Worm (Caenorhabditis elegans): ENCODE data around the gene etc-1.

etc-1 gene

DNA sequence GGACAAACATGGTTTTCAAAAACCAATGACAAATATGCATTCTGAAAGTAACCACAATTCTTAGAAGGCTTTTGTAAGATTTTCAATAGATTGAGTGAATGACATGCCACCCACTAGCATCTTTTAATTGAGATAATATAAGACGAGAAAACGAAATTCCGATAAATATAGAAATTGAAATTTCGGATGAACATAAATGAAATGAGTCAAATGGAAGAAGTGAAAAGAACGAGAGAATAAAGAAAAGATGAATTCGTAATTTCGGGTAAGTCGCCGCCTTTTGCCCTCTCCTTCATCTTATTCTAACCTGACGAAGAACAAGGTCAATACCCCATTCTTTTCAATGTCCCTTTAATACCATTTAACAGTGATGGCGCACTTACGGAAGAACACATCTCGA is 22.3 kb upstream of the etc-1 start:
- TF ChIP-seq W03F9.2 (tag; optimal IDR thresholded peaks at IDR 0.05) (no peak), him-1 (tag; optimal IDR thresholded peaks at IDR 0.05) (no peak), dao-5 (tag; optimal IDR thresholded peaks at IDR 0.05) (no peak)

DNA sequence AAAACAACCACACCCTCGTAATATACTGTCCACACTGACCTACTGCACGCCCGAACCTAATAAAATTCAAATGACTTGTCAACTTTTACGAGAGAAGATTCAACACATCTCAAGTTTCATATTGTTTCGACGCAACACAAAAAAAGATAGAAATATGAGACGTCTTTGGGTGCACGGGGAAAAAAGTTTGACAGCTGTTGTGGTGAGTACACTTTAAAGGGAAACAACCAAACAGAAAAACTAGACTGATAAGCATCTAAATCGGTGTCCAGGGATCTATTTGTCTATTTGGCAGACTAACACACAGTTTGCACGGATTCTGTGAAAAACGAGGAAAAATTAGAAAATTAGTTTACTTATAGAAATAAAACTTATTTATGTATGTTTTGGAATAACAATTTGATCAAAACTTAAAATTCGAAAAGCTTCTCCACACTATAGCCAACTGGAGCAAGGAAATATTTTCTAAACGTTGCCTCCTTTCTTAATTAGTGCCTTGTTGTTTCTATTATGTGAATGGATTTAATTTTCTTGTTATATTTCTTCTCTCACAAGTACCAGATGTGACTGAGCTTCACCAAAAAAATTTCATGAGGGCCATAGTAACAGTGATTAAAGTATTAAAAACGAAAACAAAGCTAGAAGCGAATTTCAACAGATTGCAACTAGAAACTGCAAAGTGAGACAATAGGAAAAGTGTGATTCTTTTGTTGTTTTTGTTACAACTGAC is 20.8 kb upstream of the etc-1 start:
- TF ChIP-seq W03F9.2 (tag; optimal IDR thresholded peaks at IDR 0.05): no peak
- no peak for TF ChIP-seq dao-5 (tag; optimal IDR thresholded peaks at IDR 0.05)
- TF ChIP-seq him-1 (tag; optimal IDR thresholded peaks at IDR 0.05): no peak

DNA sequence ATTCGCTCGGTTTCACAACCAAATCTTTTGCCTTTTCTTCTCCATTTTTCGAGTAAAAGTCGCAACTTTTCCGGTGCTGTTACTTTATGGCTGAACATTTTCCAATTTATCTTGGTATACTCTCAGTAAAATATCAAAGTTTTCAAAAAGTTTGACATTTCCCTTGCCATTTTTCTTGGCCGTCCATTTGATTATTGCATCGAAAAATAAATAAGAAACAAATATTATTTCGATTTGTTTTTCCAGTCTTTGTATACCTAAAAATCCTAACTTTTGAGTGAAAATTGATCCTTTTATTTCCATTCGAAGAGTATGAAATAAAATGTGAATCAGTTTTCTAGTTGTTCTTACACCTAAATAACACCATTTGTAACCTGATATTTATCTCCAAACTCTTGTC is 18.2 kb upstream of the etc-1 start:
- no peak for TF ChIP-seq W03F9.2 (tag; optimal IDR thresholded peaks at IDR 0.05)
- TF ChIP-seq dao-5 (tag; optimal IDR thresholded peaks at IDR 0.05): no peak
- TF ChIP-seq him-1 (tag; optimal IDR thresholded peaks at IDR 0.05): no peak

DNA sequence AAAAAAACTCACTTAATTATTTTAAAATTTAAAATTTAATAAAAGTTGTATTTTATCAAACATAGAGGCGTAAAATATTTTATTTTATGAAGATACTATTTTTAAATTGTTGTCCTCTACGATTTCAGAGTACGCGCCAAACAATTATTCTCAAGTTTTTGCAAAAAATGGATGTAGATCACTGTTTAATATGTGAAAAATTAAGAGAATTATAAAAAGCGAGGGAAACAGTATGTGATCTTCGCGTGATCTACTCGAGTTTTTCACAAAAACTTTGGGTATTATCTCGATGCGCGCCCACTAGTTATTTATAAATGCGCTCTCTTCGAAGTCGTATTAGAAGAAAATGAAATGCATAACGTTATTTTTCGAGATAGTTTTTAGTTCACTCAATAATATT is 15.8 kb upstream of the etc-1 start:
- TF ChIP-seq dao-5 (tag; optimal IDR thresholded peaks at IDR 0.05) (no peak), W03F9.2 (tag; optimal IDR thresholded peaks at IDR 0.05) (no peak), him-1 (tag; optimal IDR thresholded peaks at IDR 0.05) (no peak)

DNA sequence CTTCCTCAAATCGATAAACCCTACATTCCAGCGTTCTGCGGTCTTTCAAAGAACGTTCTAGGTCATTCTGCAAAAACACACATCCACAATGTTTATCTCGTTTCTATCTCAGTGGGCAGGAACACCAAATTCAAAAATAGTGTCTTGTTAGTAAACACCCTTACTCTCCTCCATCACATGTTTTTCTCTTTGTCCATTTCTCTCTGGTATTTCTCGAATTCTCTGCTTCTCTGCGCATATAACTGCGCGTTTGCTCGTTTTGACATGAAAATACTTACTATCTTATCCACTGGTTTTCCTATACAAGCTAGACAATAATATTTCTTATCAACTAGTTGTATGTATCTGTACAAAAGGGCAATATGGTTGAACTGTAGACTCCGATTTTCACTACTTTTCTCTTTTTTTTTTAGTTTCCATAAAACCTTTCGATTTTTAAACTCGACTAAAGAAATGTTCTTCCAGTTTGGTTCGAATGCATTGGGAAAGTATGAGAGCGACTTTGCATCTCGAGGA is 13.9 kb upstream of the etc-1 start, which contains the start of gene pyr-1:
Gene pyr-1 (plus strand): TSS at position 466 of the 516 bp plus-strand sequence.
- TF ChIP-seq dao-5 (tag; optimal IDR thresholded peaks at IDR 0.05): no peak
- no peak for TF ChIP-seq him-1 (tag; optimal IDR thresholded peaks at IDR 0.05)
- TF ChIP-seq W03F9.2 (tag; optimal IDR thresholded peaks at IDR 0.05): no peak

DNA sequence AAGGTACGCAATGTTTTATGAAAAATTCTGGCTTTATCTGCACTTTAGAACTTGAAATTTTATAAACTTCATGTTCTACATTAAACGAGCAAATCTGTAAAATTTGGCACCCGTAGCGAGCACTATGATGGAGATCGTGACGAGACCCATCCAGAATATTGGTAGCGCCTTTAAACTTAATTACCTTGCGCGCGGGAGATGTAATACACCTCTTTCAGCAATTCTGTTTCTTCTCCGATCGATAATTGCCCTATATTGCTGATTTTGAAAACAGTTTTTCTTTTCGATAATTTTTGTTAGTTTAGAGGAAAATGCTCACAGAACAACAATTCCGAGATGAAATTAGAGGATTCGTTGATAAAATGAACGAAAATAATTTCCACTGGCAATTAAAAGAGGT is 5.8 kb upstream of the etc-1 start, which contains the start of gene atg-10:
Gene atg-10 (plus strand): TSS at position 301 of the 400 bp plus-strand sequence.
- no peak for TF ChIP-seq dao-5 (tag; optimal IDR thresholded peaks at IDR 0.05)

DNA sequence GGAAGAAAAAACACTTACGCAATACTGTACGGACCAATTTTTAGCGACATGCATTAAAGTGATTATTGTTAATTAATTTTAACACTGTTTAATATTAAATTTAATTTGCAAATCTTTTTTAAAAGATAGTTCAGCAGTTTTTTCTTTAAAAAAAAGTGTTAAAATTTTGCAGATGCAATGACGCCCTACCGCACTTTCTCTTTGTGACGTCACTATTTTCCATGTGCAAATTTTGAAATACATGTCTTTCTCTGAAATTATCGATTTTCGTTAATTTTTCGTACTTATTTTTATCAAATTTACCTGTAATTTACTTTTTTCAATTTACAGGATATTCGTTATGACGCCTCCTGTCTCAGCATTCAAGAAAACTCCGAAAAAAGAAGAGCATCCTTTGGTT is 3.1 kb upstream of the etc-1 start, which contains the start of the genes piga-1 and eif-2Bepsilon:
Gene piga-1 (minus strand): TSS at position 174 of the 400 bp plus-strand sequence.
Gene eif-2Bepsilon (plus strand): TSS at position 331 of the 400 bp plus-strand sequence.
- TF ChIP-seq dao-5 (tag; optimal IDR thresholded peaks at IDR 0.05) (no peak), W03F9.2 (tag; optimal IDR thresholded peaks at IDR 0.05) (no peak), him-1 (tag; optimal IDR thresholded peaks at IDR 0.05) (no peak)

DNA sequence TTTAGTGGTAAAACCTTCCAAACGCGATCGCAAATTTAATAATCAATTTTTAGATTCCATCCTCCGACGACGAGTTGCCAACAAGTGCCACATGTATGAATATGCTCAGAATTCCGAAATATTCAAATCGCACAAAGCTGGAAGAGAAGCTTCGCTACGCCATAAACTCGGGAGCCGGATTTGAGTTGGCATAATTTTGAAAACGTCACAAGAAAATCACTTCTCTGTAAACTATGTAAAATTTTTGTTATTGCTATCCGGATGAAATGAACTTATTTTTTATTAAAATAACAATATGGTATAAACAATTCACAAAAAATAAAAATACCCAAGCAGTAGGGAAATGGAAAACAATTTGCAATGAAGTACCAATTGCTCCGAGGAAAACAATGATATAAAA is 4.2 kb downstream of the etc-1 start:
- no peak for TF ChIP-seq dao-5 (tag; optimal IDR thresholded peaks at IDR 0.05)
- no peak for TF ChIP-seq him-1 (tag; optimal IDR thresholded peaks at IDR 0.05)
- no peak for TF ChIP-seq W03F9.2 (tag; optimal IDR thresholded peaks at IDR 0.05)

DNA sequence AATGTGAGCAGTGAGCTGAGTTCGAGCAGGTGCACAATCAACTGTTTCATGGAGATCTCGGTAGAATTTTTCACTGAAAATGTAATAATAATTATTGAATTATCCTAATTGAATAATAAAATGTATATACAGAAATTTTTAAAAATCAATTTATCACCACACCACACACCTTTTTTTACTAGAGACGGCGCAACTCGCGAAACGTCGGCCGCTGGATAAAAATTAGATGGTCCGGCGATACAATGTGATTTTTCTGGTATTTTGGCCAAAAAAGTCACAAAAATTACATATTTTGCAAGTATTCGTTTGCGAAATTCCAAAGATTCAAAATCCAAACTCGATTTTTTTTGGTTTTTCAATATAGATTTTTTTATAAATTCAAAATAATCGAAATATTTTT is 6.2 kb downstream of the etc-1 start:
- TF ChIP-seq dao-5 (tag; optimal IDR thresholded peaks at IDR 0.05) (no peak), him-1 (tag; optimal IDR thresholded peaks at IDR 0.05) (no peak), W03F9.2 (tag; optimal IDR thresholded peaks at IDR 0.05) (no peak)

DNA sequence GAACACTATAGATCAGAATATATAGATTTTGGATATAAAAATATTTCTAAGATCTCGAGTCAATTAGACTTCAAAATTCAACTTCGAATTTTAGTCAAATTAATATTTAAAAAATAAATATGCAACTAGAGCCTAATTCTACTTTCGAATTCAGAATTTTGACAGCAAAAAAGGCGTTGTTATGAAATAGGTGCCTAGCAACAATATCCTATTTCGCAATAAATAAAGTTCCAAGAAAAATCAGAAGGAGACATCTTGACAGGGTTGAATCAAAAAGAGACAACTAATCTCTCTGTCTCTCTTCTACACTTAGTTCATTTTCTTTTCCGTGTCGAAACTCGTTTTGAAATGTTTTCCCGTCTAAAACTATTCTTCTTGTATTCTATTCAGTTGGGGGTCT is 10.7 kb downstream of the etc-1 start:
- no peak for TF ChIP-seq dao-5 (tag; optimal IDR thresholded peaks at IDR 0.05)
- no peak for TF ChIP-seq W03F9.2 (tag; optimal IDR thresholded peaks at IDR 0.05)
- no peak for TF ChIP-seq him-1 (tag; optimal IDR thresholded peaks at IDR 0.05)

DNA sequence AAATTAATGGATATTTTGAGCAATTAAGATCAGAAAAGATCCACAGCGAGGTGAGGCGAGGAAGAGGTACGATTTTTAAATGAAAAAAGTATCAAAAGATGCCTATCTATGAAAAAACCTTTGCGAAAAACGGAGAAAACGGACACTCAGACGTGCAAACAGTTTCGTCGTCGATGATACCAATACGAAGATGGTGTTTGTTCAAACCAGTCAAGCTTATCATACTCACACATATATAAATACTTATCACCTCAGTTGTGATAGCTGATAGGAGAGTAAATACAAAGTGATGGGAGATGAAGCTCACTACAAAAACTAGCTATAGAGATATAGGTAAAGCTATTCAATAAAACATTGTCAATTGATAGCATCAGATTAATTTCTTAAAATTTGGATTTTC is 15.2 kb downstream of the etc-1 start:
- TF ChIP-seq dao-5 (tag; optimal IDR thresholded peaks at IDR 0.05) (no peak), W03F9.2 (tag; optimal IDR thresholded peaks at IDR 0.05) (no peak), him-1 (tag; optimal IDR thresholded peaks at IDR 0.05) (no peak)

DNA sequence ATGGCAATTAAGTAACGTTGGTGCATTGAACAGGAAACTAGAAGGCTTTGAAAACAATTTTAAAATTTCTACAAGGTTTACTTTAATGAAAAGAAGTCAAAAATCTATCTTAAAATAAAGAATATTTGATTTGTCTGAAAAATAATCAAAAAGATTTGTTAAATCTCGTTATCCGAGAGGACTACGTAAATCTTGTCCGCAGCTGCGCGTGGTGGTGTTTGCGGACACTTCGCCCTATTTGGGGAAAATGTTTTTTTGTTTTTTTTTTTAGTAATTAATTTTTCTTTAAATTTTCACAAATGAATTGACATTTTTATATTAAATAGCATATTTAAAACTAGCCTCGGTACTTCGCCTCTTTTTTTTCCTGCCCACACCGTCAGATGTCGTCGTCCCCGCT is 19.3 kb downstream of the etc-1 start:
- TF ChIP-seq him-1 (tag; optimal IDR thresholded peaks at IDR 0.05) (peak; percentile 2), W03F9.2 (tag; optimal IDR thresholded peaks at IDR 0.05) (peak; percentile 72), dao-5 (tag; optimal IDR thresholded peaks at IDR 0.05) (no peak)

DNA sequence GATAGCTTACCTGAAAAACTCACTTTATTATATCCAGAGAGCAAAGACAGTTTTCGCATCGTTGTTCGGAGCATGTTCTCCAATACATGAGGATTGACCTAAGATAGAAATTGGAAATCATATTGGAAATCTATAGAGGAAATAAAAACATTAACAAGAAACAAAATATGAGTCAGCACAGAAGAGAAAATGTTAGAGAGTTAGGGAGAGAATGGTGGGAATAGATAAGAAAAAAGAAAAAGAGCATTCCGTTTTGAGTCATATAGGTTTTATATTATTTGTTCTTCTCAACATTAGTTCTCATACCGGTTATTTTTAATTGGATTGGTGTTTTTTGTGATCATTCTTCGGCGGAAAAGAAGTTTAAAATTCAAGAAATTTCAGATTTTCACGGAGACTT is 20.2 kb downstream of the etc-1 start, which contains the start of gene hgap-2:
Gene hgap-2 (minus strand): TSS at position 101 of the 400 bp plus-strand sequence.
- no peak for TF ChIP-seq dao-5 (tag; optimal IDR thresholded peaks at IDR 0.05)
- no peak for TF ChIP-seq him-1 (tag; optimal IDR thresholded peaks at IDR 0.05)
- TF ChIP-seq W03F9.2 (tag; optimal IDR thresholded peaks at IDR 0.05): no peak

DNA sequence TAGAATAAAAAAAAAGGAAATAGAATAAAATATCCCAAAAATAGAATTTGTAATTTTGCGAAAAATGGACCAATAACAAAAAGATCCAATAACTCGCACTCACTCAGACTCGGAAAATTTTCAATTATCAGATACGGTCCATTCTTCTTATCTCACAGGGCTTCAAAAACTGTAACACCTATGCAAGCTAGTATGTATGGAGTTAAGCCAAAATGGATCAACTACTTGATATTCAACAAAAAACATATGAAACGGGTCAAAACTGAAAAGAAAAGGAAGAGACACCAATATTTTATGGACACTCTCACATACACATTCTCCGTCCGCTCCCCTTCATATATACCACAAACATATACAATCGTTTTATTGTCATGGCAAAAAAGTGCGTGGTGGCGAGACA is 21.0 kb downstream of the etc-1 start, which contains the start of gene C34C6.9:
Gene C34C6.9 (plus strand): TSS at position 301 of the 400 bp plus-strand sequence.
- no peak for TF ChIP-seq him-1 (tag; optimal IDR thresholded peaks at IDR 0.05)
- no peak for TF ChIP-seq dao-5 (tag; optimal IDR thresholded peaks at IDR 0.05)
- TF ChIP-seq W03F9.2 (tag; optimal IDR thresholded peaks at IDR 0.05): no peak
